Fruit fly (Drosophila melanogaster) whole organism, pupa: ENCODE measurements around the gene CG31715.

Source experiments
- CG10348 ChIP-seq: fragments of 200-800 bp; sonication (Bioruptor generic); IDR thresholded peaks from 2 replicates; pipeline ENCODE4 v1.3.6; 2022; ENCODE audit warnings: missing biosample characterization, missing genetic modification characterization
- CG12605 ChIP-seq: fragments of 200-800 bp; sonication (Bioruptor generic); IDR thresholded peaks from 2 replicates; pipeline ENCODE4 v1.3.6; 2022; ENCODE audit warnings: missing biosample characterization, missing genetic modification characterization
- CG34367 ChIP-seq: fragments of 200-800 bp; sonication (Bioruptor generic); optimal IDR thresholded peaks from 2 replicates; lab custom pipeline; 2018; ENCODE audit warnings: missing biosample characterization, mild to moderate bottlenecking, missing genetic modification characterization
- CG9948 ChIP-seq: fragments of 200-800 bp; sonication (Bioruptor generic); optimal IDR thresholded peaks from 2 replicates; lab custom pipeline; 2018; ENCODE audit warnings: missing biosample characterization, mild to moderate bottlenecking, missing genetic modification characterization, moderate library complexity
- Ets98B ChIP-seq: fragments of 200-800 bp; sonication (Bioruptor generic); IDR thresholded peaks from 2 replicates; pipeline ENCODE4 v1.3.6; 2022; ENCODE audit warnings: missing biosample characterization, missing genetic modification characterization

DNA sequence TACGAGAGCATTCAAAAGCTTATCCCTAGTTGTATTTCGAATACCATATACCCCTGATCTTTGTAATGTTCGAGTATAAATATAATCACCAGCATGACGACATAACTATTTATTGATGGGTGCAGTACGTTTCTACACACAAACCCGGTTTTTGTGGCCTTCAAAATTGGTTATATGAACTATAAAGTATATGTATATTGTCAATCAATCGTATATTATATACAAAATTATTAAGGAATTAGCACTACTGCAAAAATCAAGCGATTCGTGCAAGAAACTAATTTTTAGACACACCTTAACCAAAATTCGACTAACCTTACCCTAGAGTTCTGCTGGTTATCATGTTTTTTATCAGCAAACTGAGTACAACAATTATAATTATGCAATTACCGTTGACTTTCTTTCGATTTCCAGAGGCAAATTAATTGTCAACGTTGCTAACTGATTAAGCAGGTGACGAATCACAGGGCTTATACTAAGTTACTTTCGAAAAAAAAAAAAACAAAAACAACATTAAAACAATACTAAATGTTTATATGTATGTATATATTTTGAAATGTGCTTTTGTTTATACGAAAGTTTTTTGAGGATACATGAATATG is 21.1 kb upstream of the CG31715 start:
- TF ChIP-seq Ets98B (GFP tag; lab: Robert Waterston, UW) = no peak
- no peak for TF ChIP-seq CG12605 (GFP tag; lab: Robert Waterston, UW)
- TF ChIP-seq CG34367 = no peak
- TF ChIP-seq CG10348 (GFP tag; lab: Robert Waterston, UW) = no peak
- TF ChIP-seq CG9948 (tag; lab: Kevin White, UChicago) = no peak
